Worm (Caenorhabditis elegans) whole organism, early embryonic: ENCODE results near the gene srr-3.

Source experiments
- B0310.2 ChIP-seq: sonication (generic microtip); optimal IDR thresholded peaks from 2 replicates; lab custom pipeline; 2016; ENCODE audit warnings: mild to moderate bottlenecking, missing genetic modification characterization, missing compliant biosample characterization
- F13C5.2 ChIP-seq: sonication (generic microtip); optimal IDR thresholded peaks from 2 replicates; lab custom pipeline; 2017; ENCODE audit warnings: mild to moderate bottlenecking, missing genetic modification characterization, inconsistent platforms, missing compliant biosample characterization
- aly-1 ChIP-seq: sonication (generic microtip); optimal IDR thresholded peaks from 2 replicates; lab custom pipeline; 2016; ENCODE audit warnings: missing genetic modification characterization, missing compliant biosample characterization
- ama-1 ChIP-seq: fragments of 150-350 bp; optimal IDR thresholded peaks from 2 replicates; lab custom pipeline; 2014
- ceh-13 ChIP-seq: fragments of 200-800 bp; sonication (Bioruptor generic); optimal IDR thresholded peaks from 2 replicates; lab custom pipeline; 2018; ENCODE audit warnings: mild to moderate bottlenecking, missing genetic modification characterization, missing compliant biosample characterization
- ceh-36 ChIP-seq: sonication (generic microtip); optimal IDR thresholded peaks from 2 replicates; lab custom pipeline; 2016; ENCODE audit warnings: missing genetic modification characterization, inconsistent platforms, missing compliant biosample characterization
- ets-7 ChIP-seq: sonication (generic microtip); optimal IDR thresholded peaks from 2 replicates; lab custom pipeline; 2016; ENCODE audit warnings: missing genotype, missing genetic modification characterization, missing compliant biosample characterization
- flt-1 ChIP-seq: fragments of 200-800 bp; sonication (Bioruptor generic); IDR thresholded peaks from 2 replicates; pipeline ENCODE4 v1.3.6; 2022; ENCODE audit warnings: missing genetic modification characterization, missing compliant biosample characterization
- hmbx-1 ChIP-seq: sonication (generic microtip); optimal IDR thresholded peaks from 2 replicates; lab custom pipeline; 2016; ENCODE audit warnings: mild to moderate bottlenecking, missing genetic modification characterization, missing compliant biosample characterization
- hmg-4 ChIP-seq: fragments of 200-800 bp; sonication (Bioruptor generic); optimal IDR thresholded peaks from 2 replicates; lab custom pipeline; 2018; ENCODE audit warnings: mild to moderate bottlenecking, missing genetic modification characterization, missing compliant biosample characterization
- hnd-1 ChIP-seq: sonication (generic microtip); optimal IDR thresholded peaks from 2 replicates; lab custom pipeline; 2016; ENCODE audit warnings: missing genetic modification characterization, missing compliant biosample characterization
- pes-1 ChIP-seq: fragments of 200-800 bp; sonication (Bioruptor generic); IDR thresholded peaks from 2 replicates; pipeline ENCODE4 v1.3.6; 2022; ENCODE audit warnings: missing genetic modification reagents, missing genetic modification characterization, missing compliant biosample characterization
- scrt-1 ChIP-seq: fragments of 200-800 bp; sonication (Bioruptor generic); IDR thresholded peaks from 2 replicates; pipeline ENCODE4 v1.3.6; 2022; ENCODE audit warnings: missing genetic modification characterization, missing compliant biosample characterization
- sea-1 ChIP-seq: fragments of 200-800 bp; sonication (Bioruptor generic); conservative IDR thresholded peaks from 2 replicates; pipeline ENCODE4 v1.3.6; 2022; ENCODE audit warnings: missing genetic modification characterization, missing compliant biosample characterization
- tbx-11 ChIP-seq: fragments of 200-800 bp; sonication (Bioruptor generic); IDR thresholded peaks from 2 replicates; pipeline ENCODE4 v1.3.6; 2022; ENCODE audit warnings: missing genetic modification characterization, missing compliant biosample characterization
- tbx-37 ChIP-seq: fragments of 200-800 bp; sonication (Bioruptor generic); conservative IDR thresholded peaks from 2 replicates; pipeline ENCODE4 v1.3.6; 2022; ENCODE audit warnings: missing genetic modification reagents, missing genetic modification characterization, missing compliant biosample characterization
- tra-4 ChIP-seq: sonication (generic microtip); optimal IDR thresholded peaks from 2 replicates; lab custom pipeline; 2017; ENCODE audit warnings: missing genetic modification characterization, missing compliant biosample characterization

Gene srr-3

DNA sequence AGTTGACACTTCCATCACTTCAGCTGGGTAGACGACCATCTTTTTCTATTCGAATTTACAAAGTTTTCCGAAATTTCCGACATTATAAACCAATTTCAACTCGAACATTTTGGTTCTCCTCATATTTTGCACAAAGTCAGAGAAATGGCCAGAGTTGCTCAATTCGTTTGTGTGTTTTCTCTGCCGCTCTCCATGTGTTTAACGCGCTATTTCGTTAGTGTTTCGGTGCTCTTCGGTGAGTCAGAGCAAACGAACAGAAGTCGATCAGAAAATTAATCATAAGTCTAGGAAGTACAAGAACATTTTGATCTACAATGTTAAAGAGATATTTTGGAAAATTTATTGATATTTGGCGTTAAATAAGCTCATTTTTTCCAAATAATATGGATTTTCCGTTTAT is at the start of gene srr-3:
Gene srr-3, minus strand, starts transcription at position 101 of the 400 bp plus-strand sequence.
- TF ChIP-seq F13C5.2 (tag; lab: Kevin White, UChicago) = no peak
- TF ChIP-seq hnd-1 (tag; lab: Kevin White, UChicago) = no peak
- TF ChIP-seq scrt-1 (GFP tag; lab: Robert Waterston, UW) = no peak
- no peak for TF ChIP-seq B0310.2

- TF ChIP-seq aly-1 (tag; lab: Kevin White, UChicago) (peak; percentile 16), tbx-37 (GFP tag; lab: Robert Waterston, UW) (peak; percentile 79), B0310.2 (peak; percentile 5), flt-1 (GFP tag; lab: Robert Waterston, UW) (no peak), tra-4 (tag; lab: Kevin White, UChicago) (no peak), ama-1 (lab: Kevin White, UChicago) (no peak), scrt-1 (GFP tag; lab: Robert Waterston, UW) (peak; percentile 82), pes-1 (GFP tag; lab: Robert Waterston, UW) (peak; percentile 92), hmbx-1 (tag; lab: Kevin White, UChicago) (no peak), sea-1 (peak; percentile 54; the same call in 1 of the 2 replicates), ceh-13 (GFP tag; lab: Kevin White, UChicago) (peak; percentile 41), ceh-36 (no peak), hmg-4 (GFP tag; lab: Kevin White, UChicago) (peak; percentile 49), F13C5.2 (tag; lab: Kevin White, UChicago) (no peak), tbx-11 (peak; percentile 74), hnd-1 (tag; lab: Kevin White, UChicago) (peak; percentile 13), ets-7 (tag; lab: Kevin White, UChicago) (peak; percentile 2)
Measured at ce11 chrV:16552929-16553328, 44.4 kb upstream of the srr-3 start, which contains the start of gene Y32B12B.4. Y32B12B.4 (plus strand) TSS chrV:16553327.

ce11 chrV:16550680-16551079 is 42.1 kb upstream of the srr-3 start, which contains the start of gene srbc-65:
srbc-65 (plus strand) TSS chrV:16550980.
- TF ChIP-seq F13C5.2 (tag; lab: Kevin White, UChicago) (no peak), aly-1 (tag; lab: Kevin White, UChicago) (no peak), sea-1 (no peak), tra-4 (tag; lab: Kevin White, UChicago) (no peak), scrt-1 (GFP tag; lab: Robert Waterston, UW) (no peak), tbx-11 (no peak), ceh-36 (no peak), hnd-1 (tag; lab: Kevin White, UChicago) (no peak), pes-1 (GFP tag; lab: Robert Waterston, UW) (no peak), ceh-13 (GFP tag; lab: Kevin White, UChicago) (no peak), ama-1 (lab: Kevin White, UChicago) (no peak), hmg-4 (GFP tag; lab: Kevin White, UChicago) (no peak), tbx-37 (GFP tag; lab: Robert Waterston, UW) (no peak), B0310.2 (no peak)

ce11 chrV:16540657-16541056 is 32.1 kb upstream of the srr-3 start:
- TF ChIP-seq hmbx-1 (tag; lab: Kevin White, UChicago) = no peak
- TF ChIP-seq hmg-4 (GFP tag; lab: Kevin White, UChicago) = no peak
- no peak for TF ChIP-seq hnd-1 (tag; lab: Kevin White, UChicago)
- no peak for TF ChIP-seq tbx-37 (GFP tag; lab: Robert Waterston, UW)
- TF ChIP-seq ceh-13 (GFP tag; lab: Kevin White, UChicago) = no peak
- no peak for TF ChIP-seq tra-4 (tag; lab: Kevin White, UChicago)

- TF ChIP-seq tra-4 (tag; lab: Kevin White, UChicago) (no peak), pes-1 (GFP tag; lab: Robert Waterston, UW) (no peak), ets-7 (tag; lab: Kevin White, UChicago) (no peak), F13C5.2 (tag; lab: Kevin White, UChicago) (no peak), hmbx-1 (tag; lab: Kevin White, UChicago) (no peak), scrt-1 (GFP tag; lab: Robert Waterston, UW) (no peak), ceh-36 (no peak), flt-1 (GFP tag; lab: Robert Waterston, UW) (no peak), aly-1 (tag; lab: Kevin White, UChicago) (no peak), tbx-37 (GFP tag; lab: Robert Waterston, UW) (no peak), ama-1 (lab: Kevin White, UChicago) (no peak), sea-1 (no peak), ceh-13 (GFP tag; lab: Kevin White, UChicago) (no peak)
Measured at ce11 chrV:16539666-16540065, 31.1 kb upstream of the srr-3 start.

ce11 chrV:16537908-16538446 is 29.4 kb upstream of the srr-3 start, which contains the start of gene Y32B12B.2:
Y32B12B.2 (plus strand) TSS chrV:16538396.
- TF ChIP-seq pes-1 (GFP tag; lab: Robert Waterston, UW) (no peak), ets-7 (tag; lab: Kevin White, UChicago) (no peak), ama-1 (lab: Kevin White, UChicago) (no peak), hmg-4 (GFP tag; lab: Kevin White, UChicago) (no peak), sea-1 (no peak), hnd-1 (tag; lab: Kevin White, UChicago) (no peak), B0310.2 (no peak), tbx-37 (GFP tag; lab: Robert Waterston, UW) (no peak), flt-1 (GFP tag; lab: Robert Waterston, UW) (no peak), hmbx-1 (tag; lab: Kevin White, UChicago) (no peak), ceh-36 (no peak), scrt-1 (GFP tag; lab: Robert Waterston, UW) (no peak), aly-1 (tag; lab: Kevin White, UChicago) (no peak), ceh-13 (GFP tag; lab: Kevin White, UChicago) (no peak), F13C5.2 (tag; lab: Kevin White, UChicago) (no peak), tbx-11 (no peak), tra-4 (tag; lab: Kevin White, UChicago) (no peak)

- no peak for TF ChIP-seq ama-1 (lab: Kevin White, UChicago)
- TF ChIP-seq aly-1 (tag; lab: Kevin White, UChicago) = no peak
- TF ChIP-seq ets-7 (tag; lab: Kevin White, UChicago) = no peak
- no peak for TF ChIP-seq hnd-1 (tag; lab: Kevin White, UChicago)
- TF ChIP-seq tbx-11 = no peak
- no peak for TF ChIP-seq hmg-4 (GFP tag; lab: Kevin White, UChicago)
- no peak for TF ChIP-seq tbx-37 (GFP tag; lab: Robert Waterston, UW)
- TF ChIP-seq B0310.2 = no peak
- TF ChIP-seq hmbx-1 (tag; lab: Kevin White, UChicago) = no peak
- no peak for TF ChIP-seq pes-1 (GFP tag; lab: Robert Waterston, UW)
- TF ChIP-seq ceh-13 (GFP tag; lab: Kevin White, UChicago) = no peak
- TF ChIP-seq F13C5.2 (tag; lab: Kevin White, UChicago) = no peak
- no peak for TF ChIP-seq scrt-1 (GFP tag; lab: Robert Waterston, UW)
- TF ChIP-seq ceh-36 = no peak
- no peak for TF ChIP-seq sea-1
- TF ChIP-seq flt-1 (GFP tag; lab: Robert Waterston, UW) = no peak
- no peak for TF ChIP-seq tra-4 (tag; lab: Kevin White, UChicago)
Measured at ce11 chrV:16536701-16537100, 28.1 kb upstream of the srr-3 start, which contains the start of gene Y32B12B.1. Y32B12B.1 (plus strand) TSS chrV:16537001.
